Fruit fly (Drosophila melanogaster) whole organism, embryonic: ENCODE data around the gene Mdh1.

Source experiments
- CG10267 ChIP-seq: fragments of 200-800 bp; sonication (Bioruptor generic); optimal IDR thresholded peaks from 2 replicates; lab custom pipeline; 2018; ENCODE audit warnings: missing biosample characterization, mild to moderate bottlenecking, missing genetic modification characterization, moderate library complexity
- CG11560 ChIP-seq: fragments of 200-800 bp; sonication (Bioruptor generic); IDR thresholded peaks from 3 replicates; pipeline ENCODE4 v1.3.6; 2022; ENCODE audit warnings: missing biosample characterization, missing genetic modification characterization
- CG12391 ChIP-seq: fragments of 200-800 bp; sonication (Bioruptor generic); optimal IDR thresholded peaks from 3 replicates; lab custom pipeline; 2018; ENCODE audit warnings: missing biosample characterization, mild to moderate bottlenecking, missing genetic modification characterization, moderate library complexity
- CG15514 ChIP-seq: fragments of 200-800 bp; sonication (Bioruptor generic); optimal IDR thresholded peaks from 3 replicates; lab custom pipeline; 2017; ENCODE audit warnings: missing biosample characterization, missing genetic modification characterization, mild to moderate bottlenecking, moderate library complexity, missing genetic modification reagents
- CG17186 ChIP-seq: fragments of 200-800 bp; sonication (Bioruptor generic); optimal IDR thresholded peaks from 3 replicates; lab custom pipeline; 2017; ENCODE audit warnings: missing biosample characterization, missing genetic modification reagents, missing genetic modification characterization
- CG31441 ChIP-seq: fragments of 200-800 bp; sonication (Bioruptor generic); IDR thresholded peaks from 2 replicates; pipeline ENCODE4 v1.3.6; 2022; ENCODE audit warnings: missing biosample characterization, missing genetic modification characterization
- CG34376 ChIP-seq: fragments of 200-800 bp; sonication (Bioruptor generic); optimal IDR thresholded peaks from 2 replicates; lab custom pipeline; 2018; ENCODE audit warnings: missing biosample characterization, mild to moderate bottlenecking, missing genetic modification characterization
- CG34422 ChIP-seq: fragments of 200-800 bp; sonication (Bioruptor generic); IDR thresholded peaks from 3 replicates; pipeline ENCODE4 v1.3.6; 2022; ENCODE audit warnings: missing biosample characterization, missing genetic modification characterization
- CG3995 ChIP-seq: fragments of 200-800 bp; sonication (Bioruptor generic); optimal IDR thresholded peaks from 3 replicates; lab custom pipeline; 2016; ENCODE audit warnings: missing biosample characterization, missing genetic modification characterization
- CG6765 ChIP-seq: fragments of 200-800 bp; sonication (Bioruptor generic); optimal IDR thresholded peaks from 3 replicates; lab custom pipeline; 2017; ENCODE audit warnings: missing biosample characterization, mild to moderate bottlenecking, missing genetic modification characterization
- CG8765 ChIP-seq: fragments of 200-800 bp; sonication (Bioruptor generic); IDR thresholded peaks from 2 replicates; pipeline ENCODE4 v1.3.6; 2022; ENCODE audit warnings: missing biosample characterization, missing genetic modification characterization
- CG9437 ChIP-seq: fragments of 200-800 bp; sonication (Bioruptor generic); optimal IDR thresholded peaks from 2 replicates; lab custom pipeline; 2018; ENCODE audit warnings: missing biosample characterization, mild to moderate bottlenecking, missing genetic modification characterization
- CG9817 ChIP-seq: fragments of 200-800 bp; sonication (Bioruptor generic); optimal IDR thresholded peaks from 2 replicates; lab custom pipeline; 2018; ENCODE audit warnings: missing biosample characterization, mild to moderate bottlenecking, missing genetic modification characterization, moderate library complexity
- Dp ChIP-seq: fragments of 200-800 bp; sonication (Bioruptor generic); optimal IDR thresholded peaks from 2 replicates; lab custom pipeline; 2018; ENCODE audit warnings: missing biosample characterization, mild to moderate bottlenecking, missing genetic modification characterization, moderate library complexity
- Dref ChIP-seq: fragments of 200-800 bp; sonication (Bioruptor generic); IDR thresholded peaks from 2 replicates; pipeline ENCODE4 v1.3.6; 2022; ENCODE audit warnings: missing biosample characterization, missing genetic modification characterization
- ERR ChIP-seq: fragments of 200-800 bp; sonication (Bioruptor generic); optimal IDR thresholded peaks from 2 replicates; lab custom pipeline; 2016; ENCODE audit warnings: missing biosample characterization, missing genetic modification characterization
- Elba2 ChIP-seq: fragments of 200-800 bp; sonication (Bioruptor generic); optimal IDR thresholded peaks from 3 replicates; lab custom pipeline; 2016; ENCODE audit warnings: missing biosample characterization, missing genetic modification characterization
- Fer1 ChIP-seq: fragments of 200-800 bp; sonication (Bioruptor generic); optimal IDR thresholded peaks from 2 replicates; lab custom pipeline; 2017; ENCODE audit warnings: missing biosample characterization, mild to moderate bottlenecking, missing genetic modification characterization
- H15 ChIP-seq: fragments of 200-800 bp; sonication (Bioruptor generic); IDR thresholded peaks from 3 replicates; pipeline ENCODE4 v1.3.6; 2022; ENCODE audit warnings: missing biosample characterization, missing genetic modification characterization
- Lhr ChIP-seq: fragments of 200-800 bp; sonication (Bioruptor generic); optimal IDR thresholded peaks from 3 replicates; lab custom pipeline; 2017; ENCODE audit warnings: mild to moderate bottlenecking, missing biosample characterization, missing genetic modification reagents, missing genetic modification characterization
- MESR4 ChIP-seq: fragments of 200-800 bp; sonication (Bioruptor generic); optimal IDR thresholded peaks from 2 replicates; lab custom pipeline; 2018; ENCODE audit warnings: missing biosample characterization, mild to moderate bottlenecking, missing genetic modification characterization, moderate library complexity
- Med ChIP-seq: fragments of 200-800 bp; sonication (Bioruptor generic); peaks from one replicate; lab custom pipeline; 2016; ENCODE audit warnings: missing biosample characterization, missing genetic modification characterization, mild to moderate bottlenecking, inconsistent platforms, moderate library complexity
- Nf-YB ChIP-seq: fragments of 200-800 bp; sonication (Bioruptor generic); optimal IDR thresholded peaks from 3 replicates; lab custom pipeline; 2019; ENCODE audit warnings: missing biosample characterization, mild to moderate bottlenecking, missing genetic modification characterization, moderate library complexity
- Nf-YC ChIP-seq: fragments of 200-800 bp; optimal IDR thresholded peaks from 3 replicates; lab custom pipeline; 2019; ENCODE audit warnings: missing biosample characterization, mild to moderate bottlenecking, missing genetic modification characterization, moderate library complexity
- Oaz ChIP-seq: fragments of 200-800 bp; sonication (Bioruptor generic); IDR thresholded peaks from 2 replicates; pipeline ENCODE4 v1.3.6; 2022; ENCODE audit warnings: missing biosample characterization, missing genetic modification characterization
- Opbp ChIP-seq: fragments of 200-800 bp; sonication (Bioruptor generic); IDR thresholded peaks from 3 replicates; pipeline ENCODE4 v1.3.6; 2022; ENCODE audit warnings: missing biosample characterization, missing genetic modification characterization; ENCODE audit not compliant: partially characterized antibody
- Pdp1 ChIP-seq, 2 experiments: fragments of 200-800 bp; sonication (Bioruptor generic); optimal IDR thresholded peaks; 3 replicates each; lab custom pipeline; 2016; ENCODE audit warnings: missing biosample characterization in 2 of 2, missing genetic modification characterization in 2 of 2, mild to moderate bottlenecking in 1 of 2, moderate library complexity in 1 of 2
- Scr ChIP-seq: fragments of 200-800 bp; sonication (Bioruptor generic); IDR thresholded peaks from 2 replicates; pipeline ENCODE4 v1.3.6; 2022; ENCODE audit warnings: missing biosample characterization, missing genetic modification characterization; ENCODE audit not compliant: partially characterized antibody
- Sry-δ ChIP-seq: fragments of 200-800 bp; sonication (Bioruptor generic); optimal IDR thresholded peaks from 2 replicates; lab custom pipeline; 2016; ENCODE audit warnings: missing biosample characterization, missing genetic modification characterization
- az2 ChIP-seq: fragments of 200-800 bp; sonication (Bioruptor generic); optimal IDR thresholded peaks from 3 replicates; lab custom pipeline; 2016; ENCODE audit warnings: missing biosample characterization, missing genetic modification characterization
- bbx ChIP-seq: fragments of 200-800 bp; sonication (Bioruptor generic); IDR thresholded peaks from 2 replicates; pipeline ENCODE4 v1.3.6; 2022; ENCODE audit warnings: missing biosample characterization, missing genetic modification characterization; ENCODE audit not compliant: partially characterized antibody
- cas ChIP-seq: fragments of 200-800 bp; sonication (Bioruptor generic); IDR thresholded peaks from 2 replicates; pipeline ENCODE4 v1.3.6; 2022; ENCODE audit warnings: missing biosample characterization, missing genetic modification characterization
- chinmo ChIP-seq: fragments of 200-800 bp; sonication (Bioruptor generic); IDR thresholded peaks from 4 replicates; pipeline ENCODE4 v1.3.6; 2022; ENCODE audit warnings: missing biosample characterization, missing genetic modification characterization; ENCODE audit not compliant: partially characterized antibody
- corto ChIP-seq: fragments of 200-800 bp; sonication (Bioruptor generic); optimal IDR thresholded peaks from 2 replicates; lab custom pipeline; 2016; ENCODE audit warnings: missing biosample characterization, mild to moderate bottlenecking, missing genetic modification characterization, moderate library complexity
- crc ChIP-seq: fragments of 200-800 bp; sonication (Bioruptor generic); optimal IDR thresholded peaks from 2 replicates; lab custom pipeline; 2016; ENCODE audit warnings: missing biosample characterization, missing genetic modification characterization
- eve ChIP-seq, 2 experiments: fragments of >200 bp; optimal IDR thresholded peaks; 2 replicates each; lab custom pipeline; 2017; ENCODE audit warnings: missing biosample characterization in 2 of 2, missing genetic modification characterization in 2 of 2
- exex ChIP-seq: fragments of 200-800 bp; sonication (Bioruptor generic); optimal IDR thresholded peaks from 4 replicates; lab custom pipeline; 2018; ENCODE audit warnings: missing biosample characterization, mild to moderate bottlenecking, missing genetic modification characterization, moderate library complexity
- insv ChIP-seq, 2 experiments: fragments of 200-800 bp; sonication (Bioruptor generic); optimal IDR thresholded peaks; 3 replicates each; lab custom pipeline; 2016 to 2018; ENCODE audit warnings: missing biosample characterization in 2 of 2, missing genetic modification characterization in 2 of 2
- nom ChIP-seq: fragments of 200-800 bp; sonication (Bioruptor generic); optimal IDR thresholded peaks from 2 replicates; lab custom pipeline; 2017; ENCODE audit warnings: missing biosample characterization, missing genetic modification characterization, mild to moderate bottlenecking, moderate library complexity, missing genetic modification reagents
- phol ChIP-seq: fragments of 200-800 bp; sonication (Bioruptor generic); optimal IDR thresholded peaks from 3 replicates; lab custom pipeline; 2018; ENCODE audit warnings: missing biosample characterization, mild to moderate bottlenecking, missing genetic modification characterization, moderate library complexity
- pzg ChIP-seq: fragments of 200-800 bp; sonication (Bioruptor generic); optimal IDR thresholded peaks from 3 replicates; lab custom pipeline; 2018; ENCODE audit warnings: missing biosample characterization, mild to moderate bottlenecking, missing genetic modification characterization, moderate library complexity
- sens ChIP-seq: fragments of 200-800 bp; sonication (Bioruptor generic); peaks from one replicate; lab custom pipeline; 2016; ENCODE audit warnings: missing biosample characterization, missing genetic modification characterization
- stwl ChIP-seq: fragments of 200-800 bp; sonication (Bioruptor generic); optimal IDR thresholded peaks from 3 replicates; lab custom pipeline; 2018; ENCODE audit warnings: missing biosample characterization, mild to moderate bottlenecking, missing genetic modification characterization, moderate library complexity
- usp ChIP-seq: fragments of >200 bp; optimal IDR thresholded peaks from 2 replicates; lab custom pipeline; 2017; ENCODE audit warnings: missing biosample characterization, missing genetic modification characterization
- vvl ChIP-seq: fragments of 200-800 bp; sonication (Bioruptor generic); IDR thresholded peaks from 2 replicates; pipeline ENCODE4 v1.3.6; 2022; ENCODE audit warnings: missing biosample characterization, missing genetic modification characterization

Mdh1 gene

dm6 chr2L:10395642-10396487 is at the start of gene Mdh1:
Gene Mdh1, minus strand, starts transcription at chr2L:10396332.
- TF ChIP-seq CG15514 (peak; percentile 72), Nf-YB (peak; percentile 6), Oaz (GFP tag; lab: Robert Waterston, UW) (no peak), corto (peak; percentile 34), az2 (GFP tag; lab: Kevin White, UChicago) (peak; percentile 8), Elba2 (GFP tag; lab: Kevin White, UChicago) (peak; percentile 92), Lhr (GFP tag; lab: Kevin White, UChicago) (no peak), Nf-YC (peak; percentile 29), Fer1 (GFP tag; lab: Kevin White, UChicago) (no peak), phol (tag; lab: Kevin White, UChicago) (peak; percentile 25), chinmo (GFP tag; lab: Robert Waterston, UW) (0 out of 4 replicates have a peak, but pooled peaks have one; percentile 13), Med (GFP tag; lab: Kevin White, UChicago) (peak; percentile 62), CG34376 (GFP tag; lab: Kevin White, UChicago) (peak; percentile 37), CG3995 (GFP tag; lab: Kevin White, UChicago) (peak; percentile 99), Sry-δ (peak; percentile 53), nom (peak; percentile 52), CG34422 (GFP tag; lab: Robert Waterston, UW) (peak; percentile 53; the same call in 1 of the 3 replicates), bbx (GFP tag; lab: Robert Waterston, UW) (peak; percentile 34; the same call in 1 of the 2 replicates), insv (GFP tag; optimal IDR thresholded peaks at IDR 0.05; lab: Kevin White, UChicago) (peak in 1 of 2 experiments; percentile 43), Dref (GFP tag; lab: Robert Waterston, UW) (peak; percentile 58), CG12391 (tag; lab: Kevin White, UChicago) (peak; percentile 40), CG17186 (GFP tag; lab: Kevin White, UChicago) (peak; percentile 35), cas (GFP tag; lab: Robert Waterston, UW) (no peak), Dp (GFP tag; lab: Kevin White, UChicago) (peak; percentile 1), H15 (GFP tag; lab: Robert Waterston, UW) (no peak), crc (GFP tag; lab: Kevin White, UChicago) (no peak), exex (tag; lab: Kevin White, UChicago) (peak; percentile 19), MESR4 (GFP tag; lab: Kevin White, UChicago) (peak; percentile 70), CG6765 (GFP tag; lab: Kevin White, UChicago) (no peak), CG11560 (tag; lab: Robert Waterston, UW) (peak; percentile 97), Pdp1 (GFP tag; optimal IDR thresholded peaks at IDR 0.05; lab: Kevin White, UChicago) (peak in 1 of 2 experiments; percentile 88), CG8765 (GFP tag; lab: Robert Waterston, UW) (no peak), usp (GFP tag; lab: Kevin White, UChicago) (no peak), CG9817 (tag; lab: Kevin White, UChicago) (no peak), ERR (GFP tag; lab: Kevin White, UChicago) (peak; percentile 91), stwl (tag; lab: Kevin White, UChicago) (peak; percentile 11), CG10267 (no peak), CG31441 (GFP tag; lab: Robert Waterston, UW) (peak; percentile 97), vvl (peak; percentile 7; the same call in 1 of the 2 replicates), sens (GFP tag; lab: Kevin White, UChicago) (peak; percentile 75), Scr (GFP tag; lab: Robert Waterston, UW) (0 out of 2 replicates have a peak, but pooled peaks have one; percentile 35), Opbp (0 out of 3 replicates have a peak, but pooled peaks have one; percentile 27), CG9437 (GFP tag; lab: Kevin White, UChicago) (peak; percentile 63), pzg (GFP tag; lab: Kevin White, UChicago) (peak; percentile 35), eve (GFP tag; optimal IDR thresholded peaks at IDR 0.05; lab: Kevin White, UChicago) (peak in 1 of 2 experiments; percentile 67)
